Worm (Caenorhabditis elegans) whole organism, early embryonic: ENCODE measurements around the gene mlcd-1.

Experiments
- B0310.2 ChIP-seq: sonication (generic microtip); optimal IDR thresholded peaks from 2 replicates; lab custom pipeline; 2016; ENCODE audit warnings: mild to moderate bottlenecking, missing genetic modification characterization, missing compliant biosample characterization
- F13C5.2 ChIP-seq: sonication (generic microtip); optimal IDR thresholded peaks from 2 replicates; lab custom pipeline; 2017; ENCODE audit warnings: mild to moderate bottlenecking, missing genetic modification characterization, inconsistent platforms, missing compliant biosample characterization
- aly-1 ChIP-seq: sonication (generic microtip); optimal IDR thresholded peaks from 2 replicates; lab custom pipeline; 2016; ENCODE audit warnings: missing genetic modification characterization, missing compliant biosample characterization
- ama-1 ChIP-seq: fragments of 150-350 bp; optimal IDR thresholded peaks from 2 replicates; lab custom pipeline; 2014
- ceh-13 ChIP-seq: fragments of 200-800 bp; sonication (Bioruptor generic); optimal IDR thresholded peaks from 2 replicates; lab custom pipeline; 2018; ENCODE audit warnings: mild to moderate bottlenecking, missing genetic modification characterization, missing compliant biosample characterization
- ceh-36 ChIP-seq: sonication (generic microtip); optimal IDR thresholded peaks from 2 replicates; lab custom pipeline; 2016; ENCODE audit warnings: missing genetic modification characterization, inconsistent platforms, missing compliant biosample characterization
- ets-7 ChIP-seq: sonication (generic microtip); optimal IDR thresholded peaks from 2 replicates; lab custom pipeline; 2016; ENCODE audit warnings: missing genotype, missing genetic modification characterization, missing compliant biosample characterization
- flt-1 ChIP-seq: fragments of 200-800 bp; sonication (Bioruptor generic); IDR thresholded peaks from 2 replicates; pipeline ENCODE4 v1.3.6; 2022; ENCODE audit warnings: missing genetic modification characterization, missing compliant biosample characterization
- hmbx-1 ChIP-seq: sonication (generic microtip); optimal IDR thresholded peaks from 2 replicates; lab custom pipeline; 2016; ENCODE audit warnings: mild to moderate bottlenecking, missing genetic modification characterization, missing compliant biosample characterization
- hmg-4 ChIP-seq: fragments of 200-800 bp; sonication (Bioruptor generic); optimal IDR thresholded peaks from 2 replicates; lab custom pipeline; 2018; ENCODE audit warnings: mild to moderate bottlenecking, missing genetic modification characterization, missing compliant biosample characterization
- hnd-1 ChIP-seq: sonication (generic microtip); optimal IDR thresholded peaks from 2 replicates; lab custom pipeline; 2016; ENCODE audit warnings: missing genetic modification characterization, missing compliant biosample characterization
- pes-1 ChIP-seq: fragments of 200-800 bp; sonication (Bioruptor generic); IDR thresholded peaks from 2 replicates; pipeline ENCODE4 v1.3.6; 2022; ENCODE audit warnings: missing genetic modification reagents, missing genetic modification characterization, missing compliant biosample characterization
- scrt-1 ChIP-seq: fragments of 200-800 bp; sonication (Bioruptor generic); IDR thresholded peaks from 2 replicates; pipeline ENCODE4 v1.3.6; 2022; ENCODE audit warnings: missing genetic modification characterization, missing compliant biosample characterization
- sea-1 ChIP-seq: fragments of 200-800 bp; sonication (Bioruptor generic); conservative IDR thresholded peaks from 2 replicates; pipeline ENCODE4 v1.3.6; 2022; ENCODE audit warnings: missing genetic modification characterization, missing compliant biosample characterization
- tbx-11 ChIP-seq: fragments of 200-800 bp; sonication (Bioruptor generic); IDR thresholded peaks from 2 replicates; pipeline ENCODE4 v1.3.6; 2022; ENCODE audit warnings: missing genetic modification characterization, missing compliant biosample characterization
- tbx-37 ChIP-seq: fragments of 200-800 bp; sonication (Bioruptor generic); conservative IDR thresholded peaks from 2 replicates; pipeline ENCODE4 v1.3.6; 2022; ENCODE audit warnings: missing genetic modification reagents, missing genetic modification characterization, missing compliant biosample characterization
- tra-4 ChIP-seq: sonication (generic microtip); optimal IDR thresholded peaks from 2 replicates; lab custom pipeline; 2017; ENCODE audit warnings: missing genetic modification characterization, missing compliant biosample characterization

mlcd-1 gene

ce11 chrIII:4524071-4524470 is 43.9 kb downstream of the mlcd-1 start:
- TF ChIP-seq sea-1 (GFP tag; lab: Robert Waterston, UW) (no peak), scrt-1 (GFP tag; lab: Robert Waterston, UW) (no peak), ceh-36 (tag; lab: Kevin White, UChicago) (peak; percentile 59), hmg-4 (GFP tag; lab: Kevin White, UChicago) (no peak), F13C5.2 (tag; lab: Kevin White, UChicago) (no peak)

- TF ChIP-seq aly-1 (tag; lab: Kevin White, UChicago), result no peak
- TF ChIP-seq sea-1 (GFP tag; lab: Robert Waterston, UW), result no peak
- TF ChIP-seq tra-4 (tag; lab: Kevin White, UChicago), result no peak
- no peak for TF ChIP-seq ets-7
- TF ChIP-seq hmbx-1 (tag; lab: Kevin White, UChicago), result no peak
- TF ChIP-seq hnd-1 (tag; lab: Kevin White, UChicago), result no peak
- no peak for TF ChIP-seq scrt-1 (GFP tag; lab: Robert Waterston, UW)
- no peak for TF ChIP-seq flt-1 (GFP tag; lab: Robert Waterston, UW)
- no peak for TF ChIP-seq ceh-13
- TF ChIP-seq tbx-11 (GFP tag; lab: Robert Waterston, UW), result no peak
- TF ChIP-seq F13C5.2 (tag; lab: Kevin White, UChicago), result no peak
- TF ChIP-seq ama-1 (lab: Kevin White, UChicago), result no peak
- no peak for TF ChIP-seq ceh-36 (tag; lab: Kevin White, UChicago)
- TF ChIP-seq B0310.2 (tag; lab: Kevin White, UChicago), result no peak
- TF ChIP-seq pes-1, result no peak
Observed at ce11 chrIII:4523411-4523810, 44.5 kb downstream of the mlcd-1 start.

DNA sequence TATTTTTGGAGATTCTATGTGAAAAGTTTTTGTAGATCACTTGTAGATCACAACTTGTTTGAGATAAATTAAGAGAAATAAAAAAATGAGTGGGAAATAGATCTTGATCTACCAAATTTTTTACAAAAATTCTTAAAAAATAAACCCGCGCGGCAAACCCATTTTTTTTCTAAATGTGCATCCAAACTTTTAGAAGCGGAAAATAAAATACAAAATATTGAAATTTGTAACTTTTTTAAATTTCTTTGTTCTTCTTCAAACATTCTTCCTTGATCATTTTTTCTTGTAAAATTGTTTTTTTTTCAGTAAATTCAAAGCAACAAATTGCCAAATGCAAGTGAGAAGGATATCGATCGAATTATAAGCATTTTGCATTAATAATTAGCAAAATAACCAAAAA is 47.9 kb downstream of the mlcd-1 start, which contains the start of gene cdh-4:
cdh-4 (plus strand) TSS at position 301 of the 400 bp plus-strand sequence.
- TF ChIP-seq tra-4 (tag; lab: Kevin White, UChicago) (no peak), ceh-36 (tag; lab: Kevin White, UChicago) (no peak), pes-1 (no peak), aly-1 (tag; lab: Kevin White, UChicago) (no peak), scrt-1 (GFP tag; lab: Robert Waterston, UW) (no peak), tbx-11 (GFP tag; lab: Robert Waterston, UW) (no peak), hmbx-1 (tag; lab: Kevin White, UChicago) (no peak), hnd-1 (tag; lab: Kevin White, UChicago) (no peak), ets-7 (no peak), sea-1 (GFP tag; lab: Robert Waterston, UW) (no peak), B0310.2 (tag; lab: Kevin White, UChicago) (no peak), flt-1 (GFP tag; lab: Robert Waterston, UW) (no peak), F13C5.2 (tag; lab: Kevin White, UChicago) (no peak), ceh-13 (no peak), ama-1 (lab: Kevin White, UChicago) (no peak), hmg-4 (GFP tag; lab: Kevin White, UChicago) (no peak), tbx-37 (no peak)

DNA sequence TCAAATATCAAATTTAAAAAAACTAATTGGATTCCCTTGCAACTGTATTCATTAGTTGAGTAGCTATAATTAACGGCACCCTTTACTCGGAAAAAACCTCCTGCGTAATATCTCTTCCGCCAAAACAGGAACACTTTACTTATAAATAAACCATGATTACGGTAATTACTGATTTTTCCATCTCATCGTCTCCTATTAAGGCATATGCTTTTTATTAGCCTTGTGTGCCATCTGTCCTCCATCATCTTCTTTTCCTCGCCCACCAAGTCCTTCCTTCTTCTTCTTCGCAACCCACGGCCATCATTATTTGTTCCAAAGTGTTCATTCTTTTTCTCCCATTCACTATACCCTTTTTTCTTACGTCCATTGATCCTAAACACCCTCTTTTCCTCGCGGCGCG is 48.5 kb downstream of the mlcd-1 start:
- no peak for TF ChIP-seq flt-1 (GFP tag; lab: Robert Waterston, UW)
- peak; percentile 30 for TF ChIP-seq hmg-4 (GFP tag; lab: Kevin White, UChicago)
- TF ChIP-seq tra-4 (tag; lab: Kevin White, UChicago), result no peak

DNA sequence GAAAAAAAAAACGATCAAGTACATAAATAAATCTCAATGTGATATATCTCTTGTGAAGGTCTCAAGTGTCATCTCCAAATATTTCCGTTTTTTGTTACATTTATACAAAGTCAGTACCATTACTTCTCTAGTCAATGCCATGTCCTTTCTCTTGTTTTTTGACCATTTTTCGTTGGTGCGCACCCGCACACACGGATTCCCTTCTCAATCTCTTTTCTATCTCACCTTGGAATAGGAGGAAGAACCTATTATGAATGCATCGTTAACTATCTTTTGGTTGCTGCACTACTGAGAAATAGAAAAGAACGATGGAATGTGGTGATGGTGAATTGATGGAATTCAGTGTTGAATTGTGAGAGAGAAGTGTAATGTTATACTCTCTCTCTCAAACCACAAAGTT is 50.1 kb downstream of the mlcd-1 start:
- no peak for TF ChIP-seq scrt-1 (GFP tag; lab: Robert Waterston, UW)
- no peak for TF ChIP-seq ama-1 (lab: Kevin White, UChicago)
- no peak for TF ChIP-seq B0310.2 (tag; lab: Kevin White, UChicago)
